Worm (Caenorhabditis elegans) whole organism, late embryonic: ENCODE measurements around the gene T28B11.1.

ENCODE experiments used
- C08G9.2 ChIP-seq: sonication (generic microtip); optimal IDR thresholded peaks from 2 replicates; lab custom pipeline; 2016; ENCODE audit warnings: mild to moderate bottlenecking, missing genetic modification characterization, moderate library complexity, missing compliant biosample characterization
- C38D4.7 ChIP-seq: fragments of 200-800 bp; sonication (Bioruptor generic); optimal IDR thresholded peaks from 2 replicates; lab custom pipeline; 2018; ENCODE audit warnings: mild to moderate bottlenecking, missing genetic modification characterization, moderate library complexity, missing compliant biosample characterization
- F13H6.1 ChIP-seq: sonication (generic microtip); optimal IDR thresholded peaks from 2 replicates; lab custom pipeline; 2016; ENCODE audit warnings: missing genetic modification characterization, missing compliant biosample characterization
- K02D7.2 ChIP-seq: sonication (generic microtip); optimal IDR thresholded peaks from 2 replicates; lab custom pipeline; 2017; ENCODE audit warnings: mild to moderate bottlenecking, missing genetic modification characterization, missing compliant biosample characterization
- K09A11.1 ChIP-seq: sonication (generic microtip); optimal IDR thresholded peaks from 2 replicates; lab custom pipeline; 2017; ENCODE audit warnings: antibody characterized with exemption, mild to moderate bottlenecking, missing genetic modification characterization, missing compliant biosample characterization; ENCODE audit not compliant: insufficient read depth
- T23F11.4 ChIP-seq: fragments of 200-800 bp; sonication (Bioruptor generic); optimal IDR thresholded peaks from 2 replicates; lab custom pipeline; 2018; ENCODE audit warnings: mild to moderate bottlenecking, missing genetic modification characterization, missing compliant biosample characterization
- Y22D7AL.16 ChIP-seq: sonication (generic microtip); optimal IDR thresholded peaks from 2 replicates; lab custom pipeline; 2016; ENCODE audit warnings: missing genetic modification characterization, missing compliant biosample characterization
- ama-1 ChIP-seq: fragments of 150-350 bp; optimal IDR thresholded peaks from 2 replicates; lab custom pipeline; 2014
- ceh-14 ChIP-seq: sonication (generic microtip); optimal IDR thresholded peaks from 2 replicates; lab custom pipeline; 2016; ENCODE audit warnings: missing genotype, missing genetic modification characterization, missing compliant biosample characterization
- ceh-18 ChIP-seq: sonication (generic microtip); optimal IDR thresholded peaks from 2 replicates; lab custom pipeline; 2016; ENCODE audit warnings: missing genetic modification characterization, missing compliant biosample characterization
- ceh-19 ChIP-seq: fragments of 200-800 bp; sonication (Bioruptor generic); optimal IDR thresholded peaks from 2 replicates; lab custom pipeline; 2018; ENCODE audit warnings: mild to moderate bottlenecking, missing genetic modification characterization, missing compliant biosample characterization
- ceh-2 ChIP-seq: sonication (generic microtip); optimal IDR thresholded peaks from 2 replicates; lab custom pipeline; 2016; ENCODE audit warnings: missing genotype, missing genetic modification characterization, missing compliant biosample characterization
- ceh-22 ChIP-seq: sonication (generic microtip); optimal IDR thresholded peaks from 2 replicates; lab custom pipeline; 2017; ENCODE audit warnings: missing biosample characterization, missing genetic modification characterization
- ceh-24 ChIP-seq: sonication (generic microtip); optimal IDR thresholded peaks from 2 replicates; lab custom pipeline; 2016; ENCODE audit warnings: mild to moderate bottlenecking, missing genetic modification characterization, missing compliant biosample characterization
- ceh-30 ChIP-seq: fragments of 150-350 bp; optimal IDR thresholded peaks from 2 replicates; lab custom pipeline; 2014; ENCODE audit warnings: missing biosample characterization, missing genetic modification characterization
- ceh-31 ChIP-seq: sonication (generic microtip); optimal IDR thresholded peaks from 2 replicates; lab custom pipeline; 2016; ENCODE audit warnings: missing genetic modification characterization, missing compliant biosample characterization
- ceh-34 ChIP-seq: sonication (generic microtip); optimal IDR thresholded peaks from 2 replicates; lab custom pipeline; 2016; ENCODE audit warnings: mild to moderate bottlenecking, missing genetic modification characterization, missing compliant biosample characterization
- ceh-45 ChIP-seq: fragments of 200-800 bp; sonication (Bioruptor generic); IDR thresholded peaks from 2 replicates; pipeline ENCODE4 v1.3.6; 2022; ENCODE audit warnings: missing genetic modification reagents, missing genetic modification characterization, missing compliant biosample characterization
- ceh-6 ChIP-seq: fragments of 200-800 bp; sonication (Bioruptor generic); optimal IDR thresholded peaks from 2 replicates; lab custom pipeline; 2018; ENCODE audit warnings: mild to moderate bottlenecking, missing genetic modification characterization, missing compliant biosample characterization
- elt-2 ChIP-seq: sonication (generic microtip); optimal IDR thresholded peaks from 2 replicates; lab custom pipeline; 2016; ENCODE audit warnings: missing genetic modification reagents, missing genetic modification characterization, missing compliant biosample characterization
- elt-4 ChIP-seq: sonication (generic microtip); optimal IDR thresholded peaks from 2 replicates; lab custom pipeline; 2016; ENCODE audit warnings: missing genetic modification characterization, missing compliant biosample characterization
- ets-4 ChIP-seq: sonication (generic microtip); optimal IDR thresholded peaks from 2 replicates; lab custom pipeline; 2016; ENCODE audit warnings: missing genetic modification characterization, missing compliant biosample characterization
- eyg-1 ChIP-seq: sonication (generic microtip); optimal IDR thresholded peaks from 2 replicates; lab custom pipeline; 2016; ENCODE audit warnings: missing genotype, missing genetic modification characterization, missing compliant biosample characterization
- fkh-10 ChIP-seq: fragments of 150-350 bp; optimal IDR thresholded peaks from 2 replicates; lab custom pipeline; 2014; ENCODE audit warnings: missing biosample characterization, missing genetic modification reagents, missing genetic modification characterization
- fkh-6 ChIP-seq: sonication (generic microtip); optimal IDR thresholded peaks from 2 replicates; lab custom pipeline; 2016; ENCODE audit warnings: missing genetic modification characterization, missing compliant biosample characterization
- gmeb-2 ChIP-seq: sonication (generic microtip); optimal IDR thresholded peaks from 2 replicates; lab custom pipeline; 2016; ENCODE audit warnings: missing genetic modification characterization, inconsistent platforms, missing compliant biosample characterization
- hlh-30 ChIP-seq: sonication (generic microtip); optimal IDR thresholded peaks from 2 replicates; lab custom pipeline; 2017; ENCODE audit warnings: antibody characterized with exemption, missing genetic modification characterization, missing compliant biosample characterization; ENCODE audit not compliant: insufficient read depth
- hlh-8 ChIP-seq: sonication (generic microtip); optimal IDR thresholded peaks from 2 replicates; lab custom pipeline; 2016; ENCODE audit warnings: missing genotype, missing genetic modification characterization, missing compliant biosample characterization
- lim-6 ChIP-seq: sonication (generic microtip); optimal IDR thresholded peaks from 2 replicates; lab custom pipeline; 2016; ENCODE audit warnings: missing genetic modification characterization, missing compliant biosample characterization
- lin-11 ChIP-seq: fragments of 200-800 bp; sonication (Bioruptor generic); optimal IDR thresholded peaks from 2 replicates; lab custom pipeline; 2018; ENCODE audit warnings: mild to moderate bottlenecking, missing genetic modification characterization, missing compliant biosample characterization
- mec-3 ChIP-seq: sonication (generic microtip); optimal IDR thresholded peaks from 2 replicates; lab custom pipeline; 2016; ENCODE audit warnings: borderline replicate concordance, missing genetic modification characterization, missing compliant biosample characterization
- nhr-232 ChIP-seq: sonication (generic microtip); optimal IDR thresholded peaks from 2 replicates; lab custom pipeline; 2016; ENCODE audit warnings: missing genetic modification characterization, missing compliant biosample characterization
- npax-4 ChIP-seq: sonication (generic microtip); optimal IDR thresholded peaks from 2 replicates; lab custom pipeline; 2016; ENCODE audit warnings: missing genetic modification characterization, missing compliant biosample characterization
- pag-3 ChIP-seq: sonication (generic microtip); optimal IDR thresholded peaks from 2 replicates; lab custom pipeline; 2016; ENCODE audit warnings: missing compliant biosample characterization, missing genetic modification characterization, borderline replicate concordance
- pax-1 ChIP-seq: fragments of 150-350 bp; optimal IDR thresholded peaks from 2 replicates; lab custom pipeline; 2014; ENCODE audit warnings: missing biosample characterization, missing genetic modification characterization
- pha-2 ChIP-seq: sonication (generic microtip); optimal IDR thresholded peaks from 2 replicates; lab custom pipeline; 2017; ENCODE audit warnings: mild to moderate bottlenecking, missing genetic modification characterization, missing compliant biosample characterization
- pros-1 ChIP-seq: fragments of 150-350 bp; optimal IDR thresholded peaks from 2 replicates; lab custom pipeline; 2014; ENCODE audit warnings: missing biosample characterization, missing genetic modification reagents, missing genetic modification characterization
- ref-2 ChIP-seq: sonication (generic microtip); optimal IDR thresholded peaks from 2 replicates; lab custom pipeline; 2016; ENCODE audit warnings: missing genetic modification characterization, missing compliant biosample characterization
- rnt-1 ChIP-seq: sonication (generic microtip); optimal IDR thresholded peaks from 2 replicates; lab custom pipeline; 2016; ENCODE audit warnings: missing genetic modification characterization, missing compliant biosample characterization
- syd-9 ChIP-seq: sonication (generic microtip); optimal IDR thresholded peaks from 2 replicates; lab custom pipeline; 2016; ENCODE audit warnings: mild to moderate bottlenecking, missing genetic modification characterization, moderate library complexity, missing compliant biosample characterization
- tbx-2 ChIP-seq: sonication (generic microtip); optimal IDR thresholded peaks from 2 replicates; lab custom pipeline; 2016; ENCODE audit warnings: missing genetic modification characterization, missing compliant biosample characterization
- ttx-3 ChIP-seq: sonication (generic microtip); optimal IDR thresholded peaks from 2 replicates; lab custom pipeline; 2016; ENCODE audit warnings: missing genetic modification reagents, missing genetic modification characterization, missing compliant biosample characterization
- unc-42 ChIP-seq: sonication (generic microtip); optimal IDR thresholded peaks from 2 replicates; lab custom pipeline; 2016; ENCODE audit warnings: missing genotype, missing genetic modification characterization, missing compliant biosample characterization
- unc-55 ChIP-seq: sonication (generic microtip); optimal IDR thresholded peaks from 2 replicates; lab custom pipeline; 2017; ENCODE audit warnings: missing biosample characterization, missing genetic modification reagents, missing genetic modification characterization
- ztf-16 ChIP-seq: sonication (generic microtip); optimal IDR thresholded peaks from 2 replicates; lab custom pipeline; 2017; ENCODE audit warnings: missing genetic modification characterization, missing compliant biosample characterization

The T28B11.1 gene

ce11 chrV:10719019-10719832 is 13.0 kb downstream of the T28B11.1 start:
- TF ChIP-seq pax-1 (tag; lab: Kevin White, UChicago), result no peak
- peak; percentile 37 for TF ChIP-seq hlh-30 (tag; lab: Kevin White, UChicago)
- TF ChIP-seq K09A11.1, result peak; percentile 26
- TF ChIP-seq mec-3, result no peak
- TF ChIP-seq lim-6, result no peak
- TF ChIP-seq eyg-1 (tag; lab: Kevin White, UChicago), result no peak
- no peak for TF ChIP-seq ets-4 (tag; lab: Kevin White, UChicago)
- TF ChIP-seq Y22D7AL.16 (tag; lab: Kevin White, UChicago), result no peak
- TF ChIP-seq ceh-24 (tag; lab: Kevin White, UChicago), result no peak
- TF ChIP-seq ceh-34 (tag; lab: Kevin White, UChicago), result no peak
- TF ChIP-seq ceh-18 (tag; lab: Kevin White, UChicago), result peak; percentile 39
- TF ChIP-seq ceh-6 (GFP tag; lab: Kevin White, UChicago), result no peak

ce11 chrV:10718037-10718436 is 14.2 kb downstream of the T28B11.1 start:
- TF ChIP-seq lin-11 (tag; lab: Kevin White, UChicago) (no peak), pha-2 (tag; lab: Kevin White, UChicago) (no peak), gmeb-2 (no peak), elt-2 (tag; lab: Kevin White, UChicago) (no peak), fkh-6 (tag; lab: Kevin White, UChicago) (no peak), pros-1 (tag; lab: Kevin White, UChicago) (no peak), ama-1 (lab: Kevin White, UChicago) (no peak), npax-4 (tag; lab: Kevin White, UChicago) (no peak), ceh-34 (tag; lab: Kevin White, UChicago) (no peak), ztf-16 (tag; lab: Kevin White, UChicago) (no peak), fkh-10 (GFP tag; lab: Kevin White, UChicago) (no peak), nhr-232 (no peak), hlh-8 (tag; lab: Kevin White, UChicago) (no peak), ceh-30 (tag; lab: Kevin White, UChicago) (no peak), pax-1 (tag; lab: Kevin White, UChicago) (no peak), elt-4 (tag; lab: Kevin White, UChicago) (no peak)

DNA sequence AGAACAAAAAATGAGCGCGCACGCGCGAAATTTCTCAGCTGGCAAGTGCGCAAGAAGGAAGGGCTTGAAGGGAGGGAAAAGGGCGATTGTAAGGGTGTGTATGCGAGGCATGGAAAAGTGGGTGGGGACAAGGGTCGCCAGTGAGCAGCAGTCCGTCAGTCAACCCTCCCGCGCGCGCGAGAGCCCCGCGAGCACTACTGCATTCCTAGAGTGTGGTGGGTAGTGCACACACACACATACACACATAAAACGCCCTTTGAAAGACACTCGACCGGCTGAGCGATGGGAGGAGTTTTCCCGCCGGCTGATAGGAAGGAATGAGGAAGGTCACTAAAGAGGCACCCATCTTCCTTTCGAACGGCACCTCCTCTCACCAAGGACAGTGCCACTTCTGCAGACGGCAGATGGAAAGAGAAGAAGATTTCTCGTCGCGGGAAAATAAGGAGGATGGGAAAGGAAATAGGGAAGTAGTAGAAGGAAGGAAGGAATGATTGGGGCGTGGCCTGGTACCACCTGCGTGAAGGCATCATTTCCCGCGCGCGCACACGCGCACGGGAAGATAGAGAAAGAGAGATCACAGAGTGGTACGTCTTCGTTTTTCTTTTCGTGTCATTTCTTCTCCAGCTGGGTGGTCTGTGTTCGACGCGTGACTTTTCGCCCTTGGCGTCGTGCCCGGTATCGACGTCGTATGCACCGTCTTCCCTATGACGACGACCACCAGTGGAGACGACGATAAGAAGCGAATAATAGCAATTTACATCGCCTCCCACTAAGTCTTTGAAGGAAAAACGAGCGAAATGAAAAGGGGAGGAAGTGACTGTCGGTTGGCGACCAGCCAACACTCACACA is 15.1 kb downstream of the T28B11.1 start:
- TF ChIP-seq tbx-2 (tag; lab: Kevin White, UChicago) (peak; percentile 63), ceh-34 (tag; lab: Kevin White, UChicago) (peak; percentile 65), nhr-232 (peak; percentile 34), hlh-30 (tag; lab: Kevin White, UChicago) (peak; percentile 53), unc-42 (tag; lab: Kevin White, UChicago) (peak; percentile 44), ceh-31 (tag; lab: Kevin White, UChicago) (peak; percentile 8), pag-3 (tag; lab: Kevin White, UChicago) (peak; percentile 26), ceh-2 (peak; percentile 23), ceh-22 (tag; lab: Kevin White, UChicago) (peak; percentile 58), pha-2 (tag; lab: Kevin White, UChicago) (peak; percentile 56), ceh-14 (peak; percentile 29), fkh-6 (tag; lab: Kevin White, UChicago) (peak; percentile 61), ztf-16 (tag; lab: Kevin White, UChicago) (peak; percentile 27), ceh-45 (GFP tag; lab: Robert Waterston, UW) (no peak), ref-2 (tag; lab: Kevin White, UChicago) (peak; percentile 32), F13H6.1 (tag; lab: Kevin White, UChicago) (peak; percentile 2), ceh-19 (GFP tag; lab: Kevin White, UChicago) (no peak), rnt-1 (peak; percentile 2), C38D4.7 (GFP tag; lab: Kevin White, UChicago) (peak; percentile 29), ceh-24 (tag; lab: Kevin White, UChicago) (no peak), eyg-1 (tag; lab: Kevin White, UChicago) (peak; percentile 45), T23F11.4 (GFP tag; lab: Kevin White, UChicago) (peak; percentile 28), unc-55 (GFP tag; lab: Kevin White, UChicago) (no peak), ttx-3 (tag; lab: Kevin White, UChicago) (peak; percentile 20), C08G9.2 (tag; lab: Kevin White, UChicago) (peak; percentile 1), ama-1 (lab: Kevin White, UChicago) (no peak), K02D7.2 (tag; lab: Kevin White, UChicago) (no peak), ceh-18 (tag; lab: Kevin White, UChicago) (peak; percentile 42), syd-9 (tag; lab: Kevin White, UChicago) (peak; percentile 55)
